Worm (Caenorhabditis elegans) whole organism, L3 larva: Measurements from ENCODE around the gene C13F10.7.

Experiments used
- elt-1 ChIP-seq: fragments of 150-350 bp; optimal IDR thresholded peaks from 2 replicates; lab custom pipeline; 2014; ENCODE audit warnings: missing biosample characterization, missing genetic modification characterization
- elt-3 ChIP-seq, 3 experiments: fragments of 150-350 bp in 1 of 3; sonication (generic microtip) in 2 of 3; optimal IDR thresholded peaks; 2 replicates in 2 of 3; 4 replicates in 1 of 3; lab custom pipeline; 2014 to 2017; ENCODE audit warnings: missing biosample characterization in 3 of 3, missing genetic modification characterization in 3 of 3
- fkh-10 ChIP-seq: sonication (generic microtip); optimal IDR thresholded peaks from 2 replicates; lab custom pipeline; 2017; ENCODE audit warnings: missing biosample characterization, missing genetic modification reagents, missing genetic modification characterization
- lin-39 ChIP-seq: fragments of 150-350 bp; optimal IDR thresholded peaks from 2 replicates; lab custom pipeline; 2018; ENCODE audit warnings: missing biosample characterization, missing genetic modification reagents, missing genetic modification characterization
- nhr-11 ChIP-seq: fragments of 150-350 bp; optimal IDR thresholded peaks from 2 replicates; lab custom pipeline; 2014; ENCODE audit warnings: missing biosample characterization, missing genetic modification characterization
- pqm-1 ChIP-seq: fragments of 150-350 bp; optimal IDR thresholded peaks from 2 replicates; lab custom pipeline; 2017; ENCODE audit warnings: missing biosample characterization, missing genetic modification characterization, inconsistent platforms
- tbx-2 ChIP-seq: sonication (generic microtip); optimal IDR thresholded peaks from 2 replicates; lab custom pipeline; 2016; ENCODE audit warnings: mild to moderate bottlenecking, missing genetic modification characterization, missing compliant biosample characterization
- zag-1 ChIP-seq: fragments of 150-350 bp; optimal IDR thresholded peaks from 2 replicates; lab custom pipeline; 2014; ENCODE audit warnings: missing biosample characterization, missing genetic modification characterization

DNA sequence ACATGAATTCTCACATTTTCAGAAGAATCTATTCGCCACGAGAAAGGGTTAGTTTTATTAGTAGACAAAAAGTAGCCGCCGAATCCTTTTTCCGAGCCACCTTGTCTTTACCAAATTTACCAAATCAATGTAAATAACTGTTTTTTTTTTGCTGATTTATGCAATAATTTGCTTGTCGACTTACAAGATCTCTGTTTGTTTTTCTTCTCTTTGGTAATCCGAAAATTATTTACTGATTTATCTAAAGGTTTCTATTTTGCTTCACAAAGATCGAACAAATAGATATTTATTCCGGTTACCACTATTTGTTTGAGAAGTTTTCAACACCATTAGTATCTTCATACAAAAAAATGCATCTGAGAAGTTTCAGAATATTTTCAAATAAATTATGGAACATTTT, 43.0 kb upstream of the C13F10.7 start, which contains the start of gene C13A2.7:
- no peak for TF ChIP-seq fkh-10 (GFP tag; lab: Kevin White, UChicago)
- TF ChIP-seq zag-1 (tag; lab: Kevin White, UChicago), result no peak
- TF ChIP-seq elt-1 (tag; lab: Kevin White, UChicago), result no peak
- no peak for TF ChIP-seq lin-39 (tag; lab: Kevin White, UChicago)
- no peak for TF ChIP-seq nhr-11 (tag; lab: Kevin White, UChicago)
- no peak for TF ChIP-seq tbx-2 (tag; lab: Kevin White, UChicago)
- no peak for TF ChIP-seq elt-3 (tag; optimal IDR thresholded peaks at IDR 0.05; lab: Kevin White, UChicago)
- no peak for TF ChIP-seq pqm-1
